Worm (Caenorhabditis elegans): ENCODE results near the gene D1014.4.

- no peak for TF ChIP-seq him-1 (tag; optimal IDR thresholded peaks at IDR 0.05)
- no peak for TF ChIP-seq dao-5 (tag; optimal IDR thresholded peaks at IDR 0.05)
Observed at ce11 chrV:8131628-8132027, 1.4 kb upstream of the D1014.4 start.
